Worm (Caenorhabditis elegans): ENCODE measurements around the gene F46C8.1.

Gene F46C8.1

ce11 chrX:7500970-7501369 lies 47.3 kb upstream of the F46C8.1 start, which contains the start of gene uggt-1 (continued):
- TF ChIP-seq K12H6.12 (tag; optimal IDR thresholded peaks at IDR 0.05), result peak; percentile 83
- peak; percentile 61 for TF ChIP-seq tbp1 (GFP tag; optimal IDR thresholded peaks at IDR 0.05)
- TF ChIP-seq ceh-100 (GFP tag; IDR thresholded peaks at IDR 0.05), result peak; percentile 32; the same call in 1 of the 2 replicates
- TF ChIP-seq C06A6.2 (GFP tag; conservative IDR thresholded peaks at IDR 0.05), result no peak
- TF ChIP-seq somi-1 (GFP tag; optimal IDR thresholded peaks at IDR 0.05), result peak; percentile 72
- TF ChIP-seq athp-1 (tag; optimal IDR thresholded peaks at IDR 0.05), result no peak
- 0 out of 2 replicates have a peak, but pooled peaks have one; percentile 46 for TF ChIP-seq egl-18 (GFP tag; IDR thresholded peaks at IDR 0.05)
- no peak for TF ChIP-seq lin-54 (GFP tag; optimal IDR thresholded peaks at IDR 0.05)
- no peak for TF ChIP-seq madf-6 (GFP tag; IDR thresholded peaks at IDR 0.05)
- TF ChIP-seq F49E8.2 (tag; optimal IDR thresholded peaks at IDR 0.05; ENCODE audit: insufficient read depth), result no peak
- TF ChIP-seq egrh-3 (GFP tag; IDR thresholded peaks at IDR 0.05), result no peak
- no peak for TF ChIP-seq Y67H2A.10 (GFP tag; conservative IDR thresholded peaks at IDR 0.05)
- peak in 1 of 3 experiments; percentile 87 for TF ChIP-seq lin-35 (GFP tag; optimal IDR thresholded peaks at IDR 0.05)
- TF ChIP-seq him-1 (tag; optimal IDR thresholded peaks at IDR 0.05), result no peak
- TF ChIP-seq dpff-1 (tag; optimal IDR thresholded peaks at IDR 0.05), result no peak
- TF ChIP-seq unc-130 (GFP tag; optimal IDR thresholded peaks at IDR 0.05), result no peak
- TF ChIP-seq ceh-27 (GFP tag; optimal IDR thresholded peaks at IDR 0.05), result peak; percentile 80
- TF ChIP-seq Y79H2A.3 (GFP tag; conservative IDR thresholded peaks at IDR 0.05), result no peak
- no peak for TF ChIP-seq F52B5.7 (tag; optimal IDR thresholded peaks at IDR 0.05)
- peak; percentile 75 for TF ChIP-seq mcd-1 (GFP tag; IDR thresholded peaks at IDR 0.05)
- TF ChIP-seq rcor-1 (GFP tag; IDR thresholded peaks at IDR 0.05), result peak; percentile 58; the same call in 1 of the 2 replicates
- TF ChIP-seq hsf-1 (GFP tag; IDR thresholded peaks at IDR 0.05), result no peak
- no peak for TF ChIP-seq hlh-12 (tag; optimal IDR thresholded peaks at IDR 0.05)
- TF ChIP-seq nhr-120 (GFP tag; IDR thresholded peaks at IDR 0.05), result no peak
- TF ChIP-seq ztf-6 (GFP tag; IDR thresholded peaks at IDR 0.05), result no peak
- no peak for TF ChIP-seq sdz-38 (tag; optimal IDR thresholded peaks at IDR 0.05)
- TF ChIP-seq zfh-2 (GFP tag; conservative IDR thresholded peaks at IDR 0.05), result peak; percentile 91
- TF ChIP-seq ztf-25 (GFP tag; IDR thresholded peaks at IDR 0.05), result no peak
- peak; percentile 1 for TF ChIP-seq unc-62 (GFP tag; optimal IDR thresholded peaks at IDR 0.05)
- TF ChIP-seq sptf-2 (GFP tag; optimal IDR thresholded peaks at IDR 0.05), result peak; percentile 27
- 0 out of 2 replicates have a peak, but pooled peaks have one; percentile 69 for TF ChIP-seq Y56A3A.18 (GFP tag; IDR thresholded peaks at IDR 0.05)
- TF ChIP-seq gei-17 (GFP tag; optimal IDR thresholded peaks at IDR 0.05), result peak; percentile 69
- TF ChIP-seq Y53G8AR.9 (GFP tag; conservative IDR thresholded peaks at IDR 0.05), result no peak
- TF ChIP-seq die-1 (tag; optimal IDR thresholded peaks at IDR 0.05), result no peak
- TF ChIP-seq ceh-79 (tag; optimal IDR thresholded peaks at IDR 0.05), result no peak
- no peak for TF ChIP-seq nfya-2 (GFP tag; IDR thresholded peaks at IDR 0.05)

ce11 chrX:7502807-7503206 lies 45.5 kb upstream of the F46C8.1 start, which contains the start of gene F48E3.6:
Gene F48E3.6 (minus strand): TSS chrX:7502907.
- no peak for TF ChIP-seq B0261.1 (tag; optimal IDR thresholded peaks at IDR 0.05)
- TF ChIP-seq lag-1 (GFP tag; IDR thresholded peaks at IDR 0.05), result no peak
- no peak for TF ChIP-seq F10E7.11 (tag; optimal IDR thresholded peaks at IDR 0.05)
- TF ChIP-seq efl-1 (GFP tag; optimal IDR thresholded peaks at IDR 0.05), result no peak
- TF ChIP-seq F55B11.4 (tag; optimal IDR thresholded peaks at IDR 0.05; ENCODE audit: borderline replicate concordance, insufficient read depth), result no peak
- TF ChIP-seq ekl-4 (GFP tag; IDR thresholded peaks at IDR 0.05), result no peak
- TF ChIP-seq F57A8.1 (GFP tag; optimal IDR thresholded peaks at IDR 0.05), result no peak
- no peak for TF ChIP-seq aptf-2 (GFP tag; conservative IDR thresholded peaks at IDR 0.05)
- TF ChIP-seq snpc-1.1 (tag; optimal IDR thresholded peaks at IDR 0.05; ENCODE audit: insufficient read depth), result no peak
- TF ChIP-seq akir-1 (GFP tag; optimal IDR thresholded peaks at IDR 0.05), result no peak
- no peak for TF ChIP-seq ceh-91 (GFP tag; IDR thresholded peaks at IDR 0.05)
